Fruit fly (Drosophila melanogaster) whole organism, embryonic: Measurements from ENCODE around the gene CG5171.

Experiments
- Awh ChIP-seq: fragments of 200-800 bp; sonication (Bioruptor generic); IDR thresholded peaks from 2 replicates; pipeline ENCODE4, ENCODE4 v1.3.6; 2022; ENCODE audit warnings: missing biosample characterization, missing genetic modification characterization
- BEAF-32 ChIP-seq: fragments of 200-800 bp; sonication (Bioruptor generic); optimal IDR thresholded peaks from 3 replicates; lab custom pipeline; 2017; ENCODE audit warnings: missing biosample characterization, missing genetic modification characterization, mild to moderate bottlenecking, moderate library complexity, missing genetic modification reagents
- Bdp1 ChIP-seq: fragments of 200-800 bp; sonication (Bioruptor generic); optimal IDR thresholded peaks from 3 replicates; lab custom pipeline; 2016; ENCODE audit warnings: missing biosample characterization, missing genetic modification characterization
- Bteb2 ChIP-seq: fragments of 200-800 bp; sonication (Bioruptor generic); optimal IDR thresholded peaks from 2 replicates; lab custom pipeline; 2016; ENCODE audit warnings: missing biosample characterization, missing genetic modification characterization
- CG10209 ChIP-seq: fragments of 200-800 bp; sonication (Bioruptor generic); optimal IDR thresholded peaks from 3 replicates; lab custom pipeline; 2017; ENCODE audit warnings: missing biosample characterization, mild to moderate bottlenecking, missing genetic modification characterization, missing genetic modification reagents
- CG1024 ChIP-seq: fragments of 200-800 bp; sonication (Bioruptor generic); IDR thresholded peaks from 2 replicates; pipeline ENCODE4 v1.3.6; 2022; ENCODE audit warnings: missing biosample characterization, missing genetic modification characterization
- CG10274 ChIP-seq: fragments of 200-800 bp; sonication (Bioruptor generic); optimal IDR thresholded peaks from 3 replicates; lab custom pipeline; 2017; ENCODE audit warnings: missing biosample characterization, mild to moderate bottlenecking, missing genetic modification characterization
- CG10321 ChIP-seq: fragments of 200-800 bp; sonication (Bioruptor generic); IDR thresholded peaks from 2 replicates; pipeline ENCODE4 v1.3.6; 2022; ENCODE audit warnings: missing biosample characterization, missing genetic modification characterization
- CG10565 ChIP-seq: fragments of 200-800 bp; sonication (Bioruptor generic); optimal IDR thresholded peaks from 3 replicates; lab custom pipeline; 2016; ENCODE audit warnings: missing biosample characterization, mild to moderate bottlenecking, missing genetic modification characterization
- CG11504 ChIP-seq: fragments of 200-800 bp; sonication (Bioruptor generic); optimal IDR thresholded peaks from 3 replicates; lab custom pipeline; 2019; ENCODE audit warnings: missing biosample characterization, mild to moderate bottlenecking, missing genetic modification characterization, moderate library complexity
- CG12219 ChIP-seq: fragments of 200-800 bp; sonication (Bioruptor generic); optimal IDR thresholded peaks from 3 replicates; lab custom pipeline; 2018; ENCODE audit warnings: missing biosample characterization, mild to moderate bottlenecking, missing genetic modification characterization
- CG13287 ChIP-seq: fragments of 200-800 bp; sonication (Bioruptor generic); IDR thresholded peaks from 2 replicates; pipeline ENCODE4 v1.3.6; 2022; ENCODE audit warnings: missing biosample characterization, missing genetic modification characterization; ENCODE audit not compliant: partially characterized antibody
- CG13424 ChIP-seq: fragments of 200-800 bp; sonication (Bioruptor generic); optimal IDR thresholded peaks from 2 replicates; lab custom pipeline; 2019; ENCODE audit warnings: missing biosample characterization, mild to moderate bottlenecking, missing genetic modification characterization, moderate library complexity
- CG13775 ChIP-seq: fragments of 200-800 bp; sonication (Bioruptor generic); optimal IDR thresholded peaks from 3 replicates; lab custom pipeline; 2017; ENCODE audit warnings: missing biosample characterization, mild to moderate bottlenecking, missing genetic modification characterization
- CG13894 ChIP-seq: fragments of 200-800 bp; sonication (Bioruptor generic); optimal IDR thresholded peaks from 3 replicates; lab custom pipeline; 2018; ENCODE audit warnings: missing biosample characterization, mild to moderate bottlenecking, missing genetic modification characterization, moderate library complexity
- CG14965 ChIP-seq: fragments of 200-800 bp; sonication (Bioruptor generic); optimal IDR thresholded peaks from 2 replicates; lab custom pipeline; 2016; ENCODE audit warnings: missing biosample characterization, missing genetic modification characterization, borderline replicate concordance
- CG17186 ChIP-seq: fragments of 200-800 bp; sonication (Bioruptor generic); optimal IDR thresholded peaks from 3 replicates; lab custom pipeline; 2017; ENCODE audit warnings: missing biosample characterization, missing genetic modification reagents, missing genetic modification characterization
- CG17912 ChIP-seq: fragments of 200-800 bp; sonication (Bioruptor generic); optimal IDR thresholded peaks from 2 replicates; lab custom pipeline; 2018; ENCODE audit warnings: missing biosample characterization, mild to moderate bottlenecking, missing genetic modification characterization
- CG18764 ChIP-seq: fragments of 200-800 bp; sonication (Bioruptor generic); optimal IDR thresholded peaks from 3 replicates; lab custom pipeline; 2016; ENCODE audit warnings: missing biosample characterization, missing genetic modification characterization
- CG30431 ChIP-seq: fragments of 200-800 bp; sonication (Bioruptor generic); optimal IDR thresholded peaks from 2 replicates; lab custom pipeline; 2017; ENCODE audit warnings: missing biosample characterization, missing genetic modification characterization
- CG33557 ChIP-seq: fragments of 200-800 bp; sonication (Bioruptor generic); optimal IDR thresholded peaks from 2 replicates; lab custom pipeline; 2019; ENCODE audit warnings: missing biosample characterization, mild to moderate bottlenecking, missing genetic modification characterization, moderate library complexity
- CG4282 ChIP-seq: fragments of 200-800 bp; sonication (Bioruptor generic); optimal IDR thresholded peaks from 2 replicates; lab custom pipeline; 2016; ENCODE audit warnings: missing biosample characterization, missing genetic modification characterization
- CG6765 ChIP-seq: fragments of 200-800 bp; sonication (Bioruptor generic); optimal IDR thresholded peaks from 3 replicates; lab custom pipeline; 2017; ENCODE audit warnings: missing biosample characterization, mild to moderate bottlenecking, missing genetic modification characterization
- CG7987 ChIP-seq: fragments of 200-800 bp; sonication (Bioruptor generic); optimal IDR thresholded peaks from 2 replicates; lab custom pipeline; 2018; ENCODE audit warnings: missing biosample characterization, mild to moderate bottlenecking, missing genetic modification characterization, moderate library complexity
- CG8478 ChIP-seq: fragments of >200 bp; optimal IDR thresholded peaks from 2 replicates; lab custom pipeline; 2018
- CG9609 ChIP-seq: fragments of 200-800 bp; sonication (Bioruptor generic); optimal IDR thresholded peaks from 3 replicates; lab custom pipeline; 2016; ENCODE audit warnings: missing biosample characterization, missing genetic modification characterization
- CHES-1-like ChIP-seq: fragments of 200-800 bp; sonication (Bioruptor generic); optimal IDR thresholded peaks from 2 replicates; lab custom pipeline; 2016; ENCODE audit warnings: missing biosample characterization, missing genetic modification characterization
- Dip3 ChIP-seq: fragments of 200-800 bp; sonication (Bioruptor generic); optimal IDR thresholded peaks from 3 replicates; lab custom pipeline; 2016; ENCODE audit warnings: missing biosample characterization, missing genetic modification characterization
- ERR ChIP-seq: fragments of 200-800 bp; sonication (Bioruptor generic); optimal IDR thresholded peaks from 2 replicates; lab custom pipeline; 2016; ENCODE audit warnings: missing biosample characterization, missing genetic modification characterization
- HHEX ChIP-seq: fragments of 200-800 bp; sonication (Bioruptor generic); optimal IDR thresholded peaks from 3 replicates; lab custom pipeline; 2017; ENCODE audit warnings: missing biosample characterization, mild to moderate bottlenecking, missing genetic modification characterization, missing genetic modification reagents
- Nf-YB ChIP-seq: fragments of 200-800 bp; sonication (Bioruptor generic); optimal IDR thresholded peaks from 3 replicates; lab custom pipeline; 2019; ENCODE audit warnings: missing biosample characterization, mild to moderate bottlenecking, missing genetic modification characterization, moderate library complexity
- Oli ChIP-seq: fragments of 200-800 bp; sonication (Bioruptor generic); optimal IDR thresholded peaks from 2 replicates; lab custom pipeline; 2018; ENCODE audit warnings: missing biosample characterization, mild to moderate bottlenecking, missing genetic modification characterization, moderate library complexity
- Pdp1 ChIP-seq, 2 experiments: fragments of 200-800 bp; sonication (Bioruptor generic); optimal IDR thresholded peaks; 3 replicates each; lab custom pipeline; 2016; ENCODE audit warnings: missing biosample characterization in 2 of 2, missing genetic modification characterization in 2 of 2, mild to moderate bottlenecking in 1 of 2, moderate library complexity in 1 of 2
- Ssrp ChIP-seq: fragments of 200-800 bp; sonication (Bioruptor generic); optimal IDR thresholded peaks from 2 replicates; lab custom pipeline; 2018; ENCODE audit warnings: missing biosample characterization, mild to moderate bottlenecking, missing genetic modification characterization, moderate library complexity
- ci ChIP-seq: fragments of 200-800 bp; sonication (Bioruptor generic); IDR thresholded peaks from 3 replicates; pipeline ENCODE4 v1.3.6; 2022; ENCODE audit warnings: missing biosample characterization, missing genetic modification characterization
- dan ChIP-seq: fragments of 200-800 bp; sonication (Bioruptor generic); IDR thresholded peaks from 2 replicates; pipeline ENCODE4 v1.3.6; 2022; ENCODE audit warnings: missing biosample characterization, missing genetic modification characterization
- fd102C ChIP-seq: fragments of 200-800 bp; sonication (Bioruptor generic); optimal IDR thresholded peaks from 2 replicates; lab custom pipeline; 2018; ENCODE audit warnings: missing biosample characterization, mild to moderate bottlenecking, missing genetic modification characterization, moderate library complexity
- grau ChIP-seq: fragments of 200-800 bp; optimal IDR thresholded peaks from 3 replicates; lab custom pipeline; 2019; ENCODE audit warnings: missing biosample characterization, mild to moderate bottlenecking, missing genetic modification characterization, moderate library complexity
- gsb ChIP-seq: fragments of 200-800 bp; sonication (Bioruptor generic); IDR thresholded peaks from 2 replicates; pipeline ENCODE4 v1.3.6; 2022; ENCODE audit warnings: missing biosample characterization, missing genetic modification characterization
- gt ChIP-seq: fragments of 200-800 bp; sonication (Bioruptor generic); IDR thresholded peaks from 2 replicates; pipeline ENCODE4 v1.3.6; 2022; ENCODE audit warnings: missing biosample characterization, missing genetic modification characterization
- ham ChIP-seq: fragments of 200-800 bp; sonication (Bioruptor generic); IDR thresholded peaks from 2 replicates; pipeline ENCODE4 v1.3.6; 2022; ENCODE audit warnings: missing biosample characterization, missing genetic modification characterization
- insv ChIP-seq, 2 experiments: fragments of 200-800 bp; sonication (Bioruptor generic); optimal IDR thresholded peaks; 3 replicates each; lab custom pipeline; 2016 to 2018; ENCODE audit warnings: missing biosample characterization in 2 of 2, missing genetic modification characterization in 2 of 2
- ken ChIP-seq: fragments of 200-800 bp; sonication (Bioruptor generic); IDR thresholded peaks from 3 replicates; pipeline ENCODE4 v1.3.6; 2022; ENCODE audit warnings: missing biosample characterization, missing genetic modification characterization
- sob ChIP-seq: fragments of 200-800 bp; sonication (Bioruptor generic); IDR thresholded peaks from 2 replicates; pipeline ENCODE4 v1.3.6; 2022; ENCODE audit warnings: missing biosample characterization, missing genetic modification characterization
- tin ChIP-seq: fragments of 200-800 bp; sonication (Bioruptor generic); optimal IDR thresholded peaks from 3 replicates; lab custom pipeline; 2016; ENCODE audit warnings: missing biosample characterization, missing genetic modification characterization
- toy ChIP-seq: fragments of 200-800 bp; sonication (Bioruptor generic); IDR thresholded peaks from 2 replicates; pipeline ENCODE4 v1.3.6; 2022; ENCODE audit warnings: missing biosample characterization, missing genetic modification characterization
- wek ChIP-seq: fragments of 200-800 bp; sonication (Bioruptor generic); optimal IDR thresholded peaks from 3 replicates; lab custom pipeline; 2018; ENCODE audit warnings: missing biosample characterization, mild to moderate bottlenecking, missing genetic modification characterization, moderate library complexity
- zen ChIP-seq: fragments of 200-800 bp; sonication (Bioruptor generic); optimal IDR thresholded peaks from 3 replicates; lab custom pipeline; 2018; ENCODE audit warnings: missing biosample characterization, mild to moderate bottlenecking, missing genetic modification characterization, moderate library complexity

CG5171 gene

dm6 chr2L:7387813-7388558 is 13.1 kb upstream of the CG5171 start, which contains the start of the genes CG5149 and gudu (continued):
- no peak for TF ChIP-seq wek (GFP tag; lab: Kevin White, UChicago)
- no peak for TF ChIP-seq CG13424
- TF ChIP-seq BEAF-32 = peak; percentile 90
- TF ChIP-seq Oli (tag; lab: Kevin White, UChicago) = no peak
- TF ChIP-seq ERR (GFP tag; lab: Kevin White, UChicago) = no peak
- no peak for TF ChIP-seq ham (GFP tag; lab: Robert Waterston, UW)
- TF ChIP-seq CG33557 (GFP tag; lab: Kevin White, UChicago) = no peak
- no peak for TF ChIP-seq CG8478 (lab: Kevin White, UChicago)
- TF ChIP-seq ci (GFP tag; lab: Robert Waterston, UW) = peak; percentile 60; the same call in 1 of the 3 replicates
- TF ChIP-seq Pdp1 (GFP tag; optimal IDR thresholded peaks at IDR 0.05; lab: Kevin White, UChicago) = no peak
- TF ChIP-seq zen (tag; lab: Kevin White, UChicago) = peak; percentile 22

- TF ChIP-seq CG10321 (GFP tag; lab: Robert Waterston, UW) (no peak), CG11504 (peak; percentile 86), ERR (GFP tag; lab: Kevin White, UChicago) (no peak), grau (tag; lab: Kevin White, UChicago) (peak; percentile 78), CG10209 (GFP tag; lab: Kevin White, UChicago) (peak; percentile 58), CG13775 (peak; percentile 38), Awh (peak; percentile 16; the same call in 1 of the 2 replicates), gt (GFP tag; lab: Robert Waterston, UW) (no peak), CG17912 (GFP tag; lab: Kevin White, UChicago) (no peak), CG7987 (GFP tag; lab: Kevin White, UChicago) (no peak), Bteb2 (no peak), sob (GFP tag; lab: Robert Waterston, UW) (peak; percentile 58; the same call in 1 of the 2 replicates), HHEX (GFP tag; lab: Kevin White, UChicago) (peak; percentile 20), Bdp1 (GFP tag; lab: Kevin White, UChicago) (no peak), CG17186 (GFP tag; lab: Kevin White, UChicago) (no peak), insv (GFP tag; optimal IDR thresholded peaks at IDR 0.05; lab: Kevin White, UChicago) (no peak), CG30431 (GFP tag; lab: Kevin White, UChicago) (no peak), CG10565 (no peak), CHES-1-like (GFP tag; lab: Kevin White, UChicago) (no peak), toy (GFP tag; lab: Robert Waterston, UW) (no peak), fd102C (GFP tag; lab: Kevin White, UChicago) (no peak), CG13424 (peak; percentile 76), Ssrp (peak; percentile 60), gsb (GFP tag; lab: Robert Waterston, UW) (0 out of 2 replicates have a peak, but pooled peaks have one; percentile 43), CG13287 (GFP tag; lab: Robert Waterston, UW) (no peak), CG10274 (no peak), CG6765 (GFP tag; lab: Kevin White, UChicago) (no peak), CG14965 (no peak), Nf-YB (GFP tag; lab: Kevin White, UChicago) (peak; percentile 25), tin (GFP tag; lab: Kevin White, UChicago) (peak; percentile 37), CG13894 (tag; lab: Kevin White, UChicago) (no peak), CG9609 (GFP tag; lab: Kevin White, UChicago) (no peak), CG12219 (GFP tag; lab: Kevin White, UChicago) (no peak), dan (GFP tag; lab: Robert Waterston, UW) (no peak), CG18764 (GFP tag; lab: Kevin White, UChicago) (no peak), ken (GFP tag; lab: Robert Waterston, UW) (peak; percentile 9; the same call in 1 of the 3 replicates), CG4282 (GFP tag; lab: Kevin White, UChicago) (no peak), Dip3 (GFP tag; lab: Kevin White, UChicago) (no peak), CG1024 (GFP tag; lab: Robert Waterston, UW) (peak; percentile 15; the same call in 1 of the 2 replicates)
Measured at dm6 chr2L:7395813-7396212, 5.3 kb upstream of the CG5171 start.
